ENCODE assay signal across 1 fruit fly cellular context in the genomic region with DNA sequence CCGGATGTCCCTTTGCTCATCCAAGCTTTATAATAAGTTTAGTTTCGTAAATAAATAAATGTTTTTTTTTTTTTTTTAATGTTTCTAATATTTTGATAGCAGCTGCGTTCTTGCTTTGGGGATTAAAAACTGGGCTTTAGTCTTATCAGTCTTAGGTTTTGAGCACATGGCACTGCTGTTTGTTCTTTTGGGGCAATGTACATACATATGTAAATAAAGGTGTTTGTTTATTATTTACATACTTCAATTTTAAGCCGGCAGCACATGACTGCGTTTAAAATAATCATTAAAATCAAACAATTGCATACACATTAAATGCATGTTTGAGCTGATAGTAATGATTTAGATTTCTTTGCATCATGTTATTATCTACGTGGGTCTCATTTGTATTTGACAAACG.
TF ChIP-seq lines count a peak whose summit lies in the region.

No protein-coding gene starts in this region.

TF ChIP-seq in whole organism, embryonic, 481 proteins besides CTCF, POLR2A, EP300 and RAD21 (continued from another document and continues in another):
- TF ChIP-seq h (optimal IDR thresholded peaks at IDR 0.05; lab: Kevin White, UChicago) (no peak), CG2875 (GFP tag; optimal IDR thresholded peaks at IDR 0.05; lab: Kevin White, UChicago) (peak; percentile 96), HLHmδ (GFP tag; optimal IDR thresholded peaks at IDR 0.05; lab: Kevin White, UChicago) (peak; percentile 55), ftz-f1 (GFP tag; optimal IDR thresholded peaks at IDR 0.05; lab: Kevin White, UChicago) (no peak), p53 (GFP tag; optimal IDR thresholded peaks at IDR 0.05; lab: Kevin White, UChicago) (peak; percentile 18), CG12659 (GFP tag; optimal IDR thresholded peaks at IDR 0.05; lab: Kevin White, UChicago) (peak; percentile 73), Hey (tag; optimal IDR thresholded peaks at IDR 0.05; lab: Kevin White, UChicago) (peak; percentile 34), bsh (GFP tag; optimal IDR thresholded peaks at IDR 0.05; lab: Kevin White, UChicago) (peak in 1 of 2 experiments; percentile 90), CG13424 (tag; optimal IDR thresholded peaks at IDR 0.05; lab: Kevin White, UChicago) (peak; percentile 69), CG10321 (GFP tag; IDR thresholded peaks at IDR 0.05; lab: Robert Waterston, UW) (no peak), dm (GFP tag; optimal IDR thresholded peaks at IDR 0.05; lab: Kevin White, UChicago) (peak; percentile 39), HmgD (GFP tag; optimal IDR thresholded peaks at IDR 0.05; lab: Kevin White, UChicago) (no peak), rib (GFP tag; IDR thresholded peaks at IDR 0.05; lab: Robert Waterston, UW) (no peak), pita (GFP tag; optimal IDR thresholded peaks at IDR 0.05; lab: Kevin White, UChicago) (no peak), ems (GFP tag; optimal IDR thresholded peaks at IDR 0.05; lab: Kevin White, UChicago) (peak; percentile 41), Ets65A (GFP tag; lab: Kevin White, UChicago) (peak; percentile 88), nau (GFP tag; optimal IDR thresholded peaks at IDR 0.05; lab: Kevin White, UChicago) (peak; percentile 88), CG8478 (optimal IDR thresholded peaks at IDR 0.05; lab: Kevin White, UChicago) (no peak), Taf1 (GFP tag; IDR thresholded peaks at IDR 0.05; lab: Robert Waterston, UW) (no peak), slou (GFP tag; optimal IDR thresholded peaks at IDR 0.05; lab: Kevin White, UChicago) (peak; percentile 18), CG12071 (GFP tag; optimal IDR thresholded peaks at IDR 0.05; lab: Kevin White, UChicago) (peak; percentile 88), CG10147 (GFP tag; optimal IDR thresholded peaks at IDR 0.05; lab: Kevin White, UChicago) (peak; percentile 9), Camta (GFP tag; optimal IDR thresholded peaks at IDR 0.05; lab: Kevin White, UChicago) (peak; percentile 78), ham (GFP tag; IDR thresholded peaks at IDR 0.05; lab: Robert Waterston, UW) (no peak), CG15601 (tag; optimal IDR thresholded peaks at IDR 0.05; lab: Kevin White, UChicago) (peak; percentile 95), Mes4 (GFP tag; optimal IDR thresholded peaks at IDR 0.05; lab: Kevin White, UChicago) (peak; percentile 73), az2 (GFP tag; optimal IDR thresholded peaks at IDR 0.05; lab: Kevin White, UChicago) (peak; percentile 52), fd3F (GFP tag; optimal IDR thresholded peaks at IDR 0.05; lab: Kevin White, UChicago) (peak; percentile 66), NK7.1 (GFP tag; optimal IDR thresholded peaks at IDR 0.05; lab: Kevin White, UChicago) (peak; percentile 65), CG5180 (GFP tag; optimal IDR thresholded peaks at IDR 0.05; lab: Kevin White, UChicago) (peak; percentile 75), CG8290 (GFP tag; optimal IDR thresholded peaks at IDR 0.05; lab: Kevin White, UChicago) (peak; percentile 70), CG8290 (tag; optimal IDR thresholded peaks at IDR 0.05; lab: Kevin White, UChicago) (peak; percentile 76 to 87), CG7271 (tag; optimal IDR thresholded peaks at IDR 0.05; lab: Kevin White, UChicago) (peak; percentile 31), CG4424 (GFP tag; optimal IDR thresholded peaks at IDR 0.05; lab: Kevin White, UChicago) (peak; percentile 71), Mad (GFP tag; optimal IDR thresholded peaks at IDR 0.05; lab: Kevin White, UChicago) (peak; percentile 62), BEAF-32 (GFP tag; optimal IDR thresholded peaks at IDR 0.05; lab: Kevin White, UChicago) (no peak), Antp (GFP tag; optimal IDR thresholded peaks at IDR 0.05; lab: Kevin White, UChicago) (peak; percentile 15), GATAe (GFP tag; conservative IDR thresholded peaks at IDR 0.05; lab: Robert Waterston, UW) (no peak), hkb (optimal IDR thresholded peaks at IDR 0.05; lab: Kevin White, UChicago) (no peak), hkb (GFP tag; IDR thresholded peaks at IDR 0.05; lab: Robert Waterston, UW) (peak; percentile 87), CG7987 (GFP tag; optimal IDR thresholded peaks at IDR 0.05; lab: Kevin White, UChicago) (peak; percentile 88), CG12942 (GFP tag; optimal IDR thresholded peaks at IDR 0.05; lab: Kevin White, UChicago) (peak; percentile 75), ind (GFP tag; optimal IDR thresholded peaks at IDR 0.05; lab: Kevin White, UChicago) (no peak), CG16815 (GFP tag; optimal IDR thresholded peaks at IDR 0.05; lab: Kevin White, UChicago) (peak; percentile 40), CG10959 (GFP tag; IDR thresholded peaks at IDR 0.05; lab: Robert Waterston, UW) (peak; percentile 63), kay (GFP tag; optimal IDR thresholded peaks at IDR 0.05; lab: Kevin White, UChicago) (peak; percentile 79), Xbp1 (GFP tag; optimal IDR thresholded peaks at IDR 0.05; lab: Kevin White, UChicago) (peak; percentile 58), tio (GFP tag; optimal IDR thresholded peaks at IDR 0.05; lab: Kevin White, UChicago) (peak; percentile 79), HmgZ (tag; optimal IDR thresholded peaks at IDR 0.05; lab: Kevin White, UChicago) (peak; percentile 52), crol (GFP tag; IDR thresholded peaks at IDR 0.05; lab: Robert Waterston, UW) (no peak), Atf3 (GFP tag; optimal IDR thresholded peaks at IDR 0.05; lab: Kevin White, UChicago) (peak; percentile 69), CG13624 (GFP tag; optimal IDR thresholded peaks at IDR 0.05; lab: Kevin White, UChicago) (peak; percentile 1), Deaf1 (tag; optimal IDR thresholded peaks at IDR 0.05; lab: Kevin White, UChicago) (no peak), zfh2 (GFP tag; optimal IDR thresholded peaks at IDR 0.05; lab: Kevin White, UChicago) (no peak), ato (GFP tag; IDR thresholded peaks at IDR 0.05; lab: Robert Waterston, UW; ENCODE audit: partially characterized antibody) (no peak), hbn (GFP tag; IDR thresholded peaks at IDR 0.05; lab: Robert Waterston, UW; ENCODE audit: partially characterized antibody) (no peak), CG18619 (GFP tag; optimal IDR thresholded peaks at IDR 0.05; lab: Kevin White, UChicago) (peak; percentile 82), Adf1 (GFP tag; IDR thresholded peaks at IDR 0.05; lab: Robert Waterston, UW) (no peak), slp2 (GFP tag; optimal IDR thresholded peaks at IDR 0.05; lab: Kevin White, UChicago) (peak; percentile 53), CG4707 (GFP tag; optimal IDR thresholded peaks at IDR 0.05; lab: Kevin White, UChicago) (peak; percentile 86), CG12155 (GFP tag; optimal IDR thresholded peaks at IDR 0.05; lab: Kevin White, UChicago) (no peak), CG2202 (tag; optimal IDR thresholded peaks at IDR 0.05; lab: Kevin White, UChicago) (peak; percentile 92), CG16813 (GFP tag; IDR thresholded peaks at IDR 0.05; lab: Robert Waterston, UW; ENCODE audit: partially characterized antibody) (no peak), Abd-B (GFP tag; optimal IDR thresholded peaks at IDR 0.05; lab: Kevin White, UChicago) (no peak), fd64A (GFP tag; optimal IDR thresholded peaks at IDR 0.05; lab: Kevin White, UChicago) (peak; percentile 92), CG9437 (GFP tag; optimal IDR thresholded peaks at IDR 0.05; lab: Kevin White, UChicago) (peak; percentile 11), fu2 (GFP tag; optimal IDR thresholded peaks at IDR 0.05; lab: Kevin White, UChicago) (no peak), CG30020 (tag; optimal IDR thresholded peaks at IDR 0.05; lab: Kevin White, UChicago) (peak; percentile 8), CG3995 (GFP tag; optimal IDR thresholded peaks at IDR 0.05; lab: Kevin White, UChicago) (no peak), CG9727 (GFP tag; optimal IDR thresholded peaks at IDR 0.05; lab: Kevin White, UChicago) (peak; percentile 91), Side (GFP tag; optimal IDR thresholded peaks at IDR 0.05; lab: Kevin White, UChicago) (peak; percentile 62), da (GFP tag; optimal IDR thresholded peaks at IDR 0.05; lab: Kevin White, UChicago) (no peak), CG7928 (GFP tag; optimal IDR thresholded peaks at IDR 0.05; lab: Kevin White, UChicago) (no peak), CrebB (tag; optimal IDR thresholded peaks at IDR 0.05; lab: Kevin White, UChicago) (peak; percentile 84), Spps (tag; optimal IDR thresholded peaks at IDR 0.05; lab: Kevin White, UChicago) (peak; percentile 80), CG31365 (tag; optimal IDR thresholded peaks at IDR 0.05; lab: Kevin White, UChicago) (peak; percentile 50), MESR4 (GFP tag; optimal IDR thresholded peaks at IDR 0.05; lab: Kevin White, UChicago) (peak; percentile 1), bowl (GFP tag; IDR thresholded peaks at IDR 0.05; lab: Robert Waterston, UW) (no peak), danr (GFP tag; IDR thresholded peaks at IDR 0.05; lab: Robert Waterston, UW) (no peak; the same call in 1 of the 2 replicates), CG17802 (tag; optimal IDR thresholded peaks at IDR 0.05; lab: Kevin White, UChicago) (peak; percentile 37), gsb-n (tag; optimal IDR thresholded peaks at IDR 0.05; lab: Kevin White, UChicago) (peak; percentile 88), stc (GFP tag; IDR thresholded peaks at IDR 0.05; lab: Robert Waterston, UW) (peak; percentile 68; the same call in 1 of the 2 replicates), NC2α (GFP tag; optimal IDR thresholded peaks at IDR 0.05; lab: Kevin White, UChicago) (peak; percentile 77), ranshi (GFP tag; IDR thresholded peaks at IDR 0.05; lab: Robert Waterston, UW) (peak; percentile 57; the same call in 1 of the 2 replicates), CG1832 (GFP tag; optimal IDR thresholded peaks at IDR 0.05; lab: Kevin White, UChicago) (no peak), CG6254 (GFP tag; optimal IDR thresholded peaks at IDR 0.05; lab: Kevin White, UChicago) (peak; percentile 90), run (tag; optimal IDR thresholded peaks at IDR 0.05; lab: Kevin White, UChicago) (no peak), sisA (GFP tag; IDR thresholded peaks at IDR 0.05; lab: Robert Waterston, UW) (no peak), otp (GFP tag; IDR thresholded peaks at IDR 0.05; lab: Robert Waterston, UW) (peak; percentile 86; the same call in 2 of the 3 replicates), Bteb2 (GFP tag; optimal IDR thresholded peaks at IDR 0.05; lab: Kevin White, UChicago) (peak; percentile 54), tx (GFP tag; optimal IDR thresholded peaks at IDR 0.05; lab: Kevin White, UChicago) (no peak), ci (GFP tag; IDR thresholded peaks at IDR 0.05; lab: Robert Waterston, UW) (peak; percentile 93), Dfd (GFP tag; optimal IDR thresholded peaks at IDR 0.05; lab: Kevin White, UChicago) (no peak), croc (GFP tag; conservative IDR thresholded peaks at IDR 0.05; lab: Robert Waterston, UW) (peak; percentile 41; the same call in 2 of the 3 replicates), kah (GFP tag; optimal IDR thresholded peaks at IDR 0.05; lab: Kevin White, UChicago) (peak; percentile 75), mld (GFP tag; IDR thresholded peaks at IDR 0.05; lab: Robert Waterston, UW; ENCODE audit: partially characterized antibody) (no peak), gce (GFP tag; IDR thresholded peaks at IDR 0.05; lab: Robert Waterston, UW) (peak; percentile 76; the same call in 2 of the 3 replicates), CG17912 (GFP tag; optimal IDR thresholded peaks at IDR 0.05; lab: Kevin White, UChicago) (peak; percentile 87), CG6654 (GFP tag; optimal IDR thresholded peaks at IDR 0.05; lab: Kevin White, UChicago) (no peak), tup (GFP tag; optimal IDR thresholded peaks at IDR 0.05; lab: Kevin White, UChicago) (peak; percentile 66), Neu2 (GFP tag; optimal IDR thresholded peaks at IDR 0.05; lab: Kevin White, UChicago; ENCODE audit: borderline replicate concordance) (no peak), lab (GFP tag; optimal IDR thresholded peaks at IDR 0.05; lab: Kevin White, UChicago) (peak; percentile 88), ase (GFP tag; IDR thresholded peaks at IDR 0.05; lab: Robert Waterston, UW) (peak; percentile 24; the same call in 2 of the 3 replicates), tap (tag; optimal IDR thresholded peaks at IDR 0.05; lab: Kevin White, UChicago) (peak; percentile 78), abd-A (tag; optimal IDR thresholded peaks at IDR 0.05; lab: Kevin White, UChicago) (no peak), emc (GFP tag; optimal IDR thresholded peaks at IDR 0.05; lab: Kevin White, UChicago) (no peak), Sry-δ (GFP tag; optimal IDR thresholded peaks at IDR 0.05; lab: Kevin White, UChicago) (peak; percentile 31), chm (GFP tag; IDR thresholded peaks at IDR 0.05; lab: Robert Waterston, UW) (peak; percentile 92; the same call in 1 of the 2 replicates), lov (optimal IDR thresholded peaks at IDR 0.05; lab: Kevin White, UChicago) (no peak), lov (GFP tag; IDR thresholded peaks at IDR 0.05; lab: Robert Waterston, UW) (peak; percentile 90), CG15479 (GFP tag; optimal IDR thresholded peaks at IDR 0.05; lab: Kevin White, UChicago) (no peak), nerfin-2 (GFP tag; IDR thresholded peaks at IDR 0.05; lab: Robert Waterston, UW; ENCODE audit: partially characterized antibody) (no peak), Scr (GFP tag; IDR thresholded peaks at IDR 0.05; lab: Robert Waterston, UW; ENCODE audit: partially characterized antibody) (no peak), Bgb (GFP tag; IDR thresholded peaks at IDR 0.05; lab: Robert Waterston, UW; ENCODE audit: partially characterized antibody) (no peak), CG13123 (GFP tag; optimal IDR thresholded peaks at IDR 0.05; lab: Kevin White, UChicago) (peak; percentile 87), CkIIα-i1 (GFP tag; IDR thresholded peaks at IDR 0.05; lab: Robert Waterston, UW) (no peak), CG12236 (GFP tag; optimal IDR thresholded peaks at IDR 0.05; lab: Kevin White, UChicago) (peak; percentile 85), Xrp1 (GFP tag; IDR thresholded peaks at IDR 0.05; lab: Robert Waterston, UW) (peak; percentile 90), CG4617 (GFP tag; optimal IDR thresholded peaks at IDR 0.05; lab: Kevin White, UChicago; ENCODE audit: borderline replicate concordance) (peak; percentile 39), org-1 (GFP tag; optimal IDR thresholded peaks at IDR 0.05; lab: Kevin White, UChicago) (peak; percentile 82), chn (GFP tag; optimal IDR thresholded peaks at IDR 0.05; lab: Kevin White, UChicago) (peak; percentile 51), Dip2 (GFP tag; IDR thresholded peaks at IDR 0.05; lab: Robert Waterston, UW) (no peak), corto (GFP tag; optimal IDR thresholded peaks at IDR 0.05; lab: Kevin White, UChicago) (no peak), ara (GFP tag; IDR thresholded peaks at IDR 0.05; lab: Robert Waterston, UW) (peak; percentile 84), H2.0 (GFP tag; IDR thresholded peaks at IDR 0.05; lab: Robert Waterston, UW) (peak; percentile 40), CG1792 (GFP tag; optimal IDR thresholded peaks at IDR 0.05; lab: Kevin White, UChicago) (peak; percentile 80), toy (GFP tag; IDR thresholded peaks at IDR 0.05; lab: Robert Waterston, UW) (no peak)
